Worm (Caenorhabditis elegans): ENCODE data around the gene fat-4.
"Not testable (repeated sequence)": the region's sequence is repeated elsewhere in the genome, so short reads cannot be mapped to it uniquely, and the experiment has no call there.

fat-4 gene

DNA sequence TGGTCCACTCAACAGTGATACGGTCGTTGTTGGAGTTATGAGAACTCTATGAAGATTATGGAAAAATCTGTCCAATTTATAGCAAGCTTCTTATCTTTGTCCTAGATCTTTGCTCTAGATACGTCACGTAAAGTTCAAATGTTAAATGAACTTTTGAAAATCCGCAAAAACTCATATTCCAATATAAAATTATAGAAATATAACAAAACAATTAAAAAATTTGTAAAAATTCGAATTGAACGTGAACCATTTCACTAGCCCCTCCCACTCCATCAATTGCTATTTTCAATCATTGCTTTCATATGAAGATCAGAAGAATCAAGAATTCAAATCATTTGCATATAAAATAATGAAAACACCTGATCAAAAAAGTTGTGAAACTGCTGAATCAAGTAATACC, 33.4 kb downstream of the fat-4 start, which contains the start of gene kin-21:
TSS of gene kin-21 (plus strand) at position 301 of the 400 bp plus-strand sequence.
- no peak for TF ChIP-seq lsy-12 (tag; optimal IDR thresholded peaks at IDR 0.05)
- no peak for TF ChIP-seq nhr-25 (tag; optimal IDR thresholded peaks at IDR 0.05)
- TF ChIP-seq sea-2 (GFP tag; optimal IDR thresholded peaks at IDR 0.05): no peak
- TF ChIP-seq daf-12 (tag; optimal IDR thresholded peaks at IDR 0.05): no peak
- no peak for TF ChIP-seq nhr-77 (tag; optimal IDR thresholded peaks at IDR 0.05)
- TF ChIP-seq unc-39 (tag; optimal IDR thresholded peaks at IDR 0.05): no peak
- no peak for TF ChIP-seq ztf-11 (tag; optimal IDR thresholded peaks at IDR 0.05)
- no peak for TF ChIP-seq elt-3 (tag; optimal IDR thresholded peaks at IDR 0.05)
- TF ChIP-seq fos-1 (tag; optimal IDR thresholded peaks at IDR 0.05): no peak
- TF ChIP-seq ceh-28 (tag; optimal IDR thresholded peaks at IDR 0.05): no peak
- no peak for TF ChIP-seq nfya-1 (tag; optimal IDR thresholded peaks at IDR 0.05; ENCODE audit: insufficient read depth)
- no peak for TF ChIP-seq fkh-2 (tag; optimal IDR thresholded peaks at IDR 0.05)
- TF ChIP-seq nhr-67 (tag; optimal IDR thresholded peaks at IDR 0.05): no peak

DNA sequence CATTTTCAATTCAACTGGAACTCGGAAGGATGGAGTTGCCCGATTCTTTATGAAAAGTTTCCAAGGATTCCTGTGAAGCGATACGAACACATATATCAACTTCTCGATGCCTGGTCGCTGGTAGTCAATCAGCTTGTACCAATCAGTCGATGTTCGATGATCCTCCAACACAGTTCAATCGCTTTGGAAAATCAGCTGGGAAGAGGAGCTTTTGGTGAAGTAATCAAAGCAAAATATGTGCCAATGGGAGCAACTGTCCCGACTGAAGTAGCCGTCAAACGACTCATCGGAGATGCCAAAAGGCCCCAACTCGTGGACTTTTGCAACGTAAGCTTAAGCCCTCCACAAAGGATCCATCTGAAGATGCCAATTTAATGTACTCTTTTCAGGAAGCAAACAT, 34.1 kb downstream of the fat-4 start:
- no peak for TF ChIP-seq elt-1 (tag; optimal IDR thresholded peaks at IDR 0.05)
- TF ChIP-seq pqm-1 (tag; optimal IDR thresholded peaks at IDR 0.05): no peak
- no peak for TF ChIP-seq nhr-67 (tag; optimal IDR thresholded peaks at IDR 0.05)

DNA sequence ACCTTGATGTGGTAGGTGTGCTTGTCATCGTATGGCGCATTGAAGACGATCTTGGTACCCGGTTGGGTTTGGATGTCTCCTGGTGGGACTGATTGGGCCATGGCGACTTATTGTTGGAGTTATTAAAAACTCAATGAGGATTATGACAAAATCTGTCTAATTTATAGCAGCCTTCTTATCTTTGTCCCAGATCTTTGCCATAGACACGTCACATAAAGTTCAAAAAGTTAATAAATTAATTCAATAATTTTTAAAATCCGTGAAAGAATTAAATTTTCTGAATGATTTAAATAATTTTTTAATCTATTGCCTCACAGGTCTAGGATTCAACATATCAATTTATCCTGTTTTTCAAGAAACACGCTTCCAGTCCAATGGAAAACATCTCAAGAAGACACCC, 37.1 kb downstream of the fat-4 start, which contains the start of gene msp-81:
TSS of gene msp-81 (minus strand) at position 101 of the 400 bp plus-strand sequence.
- TF ChIP-seq nhr-28 (tag; optimal IDR thresholded peaks at IDR 0.05): no peak
- no peak for TF ChIP-seq nhr-12 (tag; optimal IDR thresholded peaks at IDR 0.05)
- TF ChIP-seq elt-3 (tag; optimal IDR thresholded peaks at IDR 0.05): no peak
- no peak for TF ChIP-seq lin-39 (tag; optimal IDR thresholded peaks at IDR 0.05)
- TF ChIP-seq ceh-16 (tag; optimal IDR thresholded peaks at IDR 0.05): no peak
- TF ChIP-seq lsy-12 (tag; optimal IDR thresholded peaks at IDR 0.05): no peak
- no peak for TF ChIP-seq nhr-23 (tag; optimal IDR thresholded peaks at IDR 0.05)
- no peak for TF ChIP-seq unc-62 (GFP tag; optimal IDR thresholded peaks at IDR 0.05)
- no peak for TF ChIP-seq lin-15B (tag; optimal IDR thresholded peaks at IDR 0.05)
- TF ChIP-seq nfya-1 (tag; optimal IDR thresholded peaks at IDR 0.05; ENCODE audit: insufficient read depth): no peak
- no peak for TF ChIP-seq ztf-4 (tag; optimal IDR thresholded peaks at IDR 0.05)
- TF ChIP-seq fkh-2 (tag; optimal IDR thresholded peaks at IDR 0.05): no peak
- TF ChIP-seq nhr-237 (tag; optimal IDR thresholded peaks at IDR 0.05): no peak
- no peak for TF ChIP-seq ama-1 (optimal IDR thresholded peaks at IDR 0.05)
- TF ChIP-seq mdl-1 (tag; optimal IDR thresholded peaks at IDR 0.05): no peak

DNA sequence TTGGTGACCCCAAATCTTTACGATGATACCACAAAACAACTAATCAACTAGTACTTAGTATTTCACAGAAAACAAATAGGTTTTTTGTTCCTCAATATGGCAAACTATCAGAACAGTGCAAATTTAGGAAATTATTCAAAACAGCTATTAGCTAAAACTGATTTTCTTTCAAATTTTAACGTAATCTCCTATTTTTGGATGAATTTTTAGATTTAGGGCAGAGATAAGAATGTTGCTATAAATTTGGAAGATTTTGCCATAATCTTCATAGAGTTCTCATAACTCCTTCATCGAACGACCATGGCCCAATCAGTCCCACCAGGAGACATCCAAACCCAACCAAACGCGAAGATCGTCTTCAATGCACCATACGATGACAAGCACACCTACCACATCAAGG, 38.1 kb downstream of the fat-4 start, which contains the start of gene msp-10:
TSS of gene msp-10 (plus strand) at position 301 of the 400 bp plus-strand sequence.
- not testable (repeated sequence) for TF ChIP-seq ceh-28, pha-4, nhr-23 (tag; optimal IDR thresholded peaks at IDR 0.05)

ce11 chrIV:9840984-9841590, 41.9 kb downstream of the fat-4 start, which contains the start of the genes kin-24 and msp-56:
kin-24 (minus strand) TSS chrIV:9841084.
msp-56 (plus strand) TSS chrIV:9841540.
- TF ChIP-seq egl-27 (tag; optimal IDR thresholded peaks at IDR 0.05): no peak
- TF ChIP-seq ceh-9 (tag; optimal IDR thresholded peaks at IDR 0.05): no peak

- TF ChIP-seq ztf-11 (tag; optimal IDR thresholded peaks at IDR 0.05): no peak
- TF ChIP-seq elt-3 (tag; optimal IDR thresholded peaks at IDR 0.05): no peak
- no peak for TF ChIP-seq mdl-1 (tag; optimal IDR thresholded peaks at IDR 0.05)
- no peak for TF ChIP-seq sea-2 (GFP tag; optimal IDR thresholded peaks at IDR 0.05)
- no peak for TF ChIP-seq nhr-28 (tag; optimal IDR thresholded peaks at IDR 0.05)
- TF ChIP-seq eor-1 (tag; optimal IDR thresholded peaks at IDR 0.05): no peak
- TF ChIP-seq egl-5 (tag; optimal IDR thresholded peaks at IDR 0.05): no peak
- TF ChIP-seq nhr-11 (tag; optimal IDR thresholded peaks at IDR 0.05): no peak
- no peak for TF ChIP-seq daf-12 (tag; optimal IDR thresholded peaks at IDR 0.05)
- no peak for TF ChIP-seq fkh-2 (tag; optimal IDR thresholded peaks at IDR 0.05)
- no peak for TF ChIP-seq nhr-67 (tag; optimal IDR thresholded peaks at IDR 0.05)
- no peak for TF ChIP-seq ztf-4 (tag; optimal IDR thresholded peaks at IDR 0.05)
Observed at ce11 chrIV:9842071-9842470, 42.8 kb downstream of the fat-4 start, which contains the start of gene K07F5.17. K07F5.17 (plus strand) TSS chrIV:9842371.
